Fruit fly (Drosophila melanogaster) whole organism, wandering third instar larva: ENCODE data around the gene Nup205.

Experiments used
- CrebA ChIP-seq: fragments of 200-800 bp; sonication (Bioruptor generic); optimal IDR thresholded peaks from 2 replicates; lab custom pipeline; 2016; ENCODE audit warnings: missing biosample characterization, mild to moderate bottlenecking, missing genetic modification characterization, borderline replicate concordance
- Dfd ChIP-seq: fragments of >200 bp; optimal IDR thresholded peaks from 2 replicates; lab custom pipeline; 2017; ENCODE audit warnings: missing biosample characterization, missing genetic modification characterization
- Dif ChIP-seq: fragments of 200-275, 200-300 bp; sonication (Bioruptor generic); optimal IDR thresholded peaks from 2 replicates; lab custom pipeline; 2018; ENCODE audit warnings: missing biosample characterization, missing genetic modification characterization; ENCODE audit not compliant: partially characterized antibody
- HLH106 ChIP-seq: fragments of 200-800 bp; optimal IDR thresholded peaks from 3 replicates; lab custom pipeline; 2019; ENCODE audit warnings: missing biosample characterization, mild to moderate bottlenecking, missing genetic modification characterization, moderate library complexity
- Hnf4 ChIP-seq: fragments of 200-800 bp; sonication (Bioruptor generic); optimal IDR thresholded peaks from 2 replicates; lab custom pipeline; 2016; ENCODE audit warnings: missing biosample characterization, mild to moderate bottlenecking, missing genetic modification characterization
- Hr78 ChIP-seq: fragments of >200 bp; optimal IDR thresholded peaks from 2 replicates; lab custom pipeline; 2017; ENCODE audit warnings: missing biosample characterization, missing genetic modification characterization
- Hr83 ChIP-seq: fragments of 200-300 bp; sonication (Bioruptor generic); optimal IDR thresholded peaks from 2 replicates; lab custom pipeline; 2016; ENCODE audit warnings: missing biosample characterization, mild to moderate bottlenecking, missing genetic modification characterization, moderate library complexity; ENCODE audit not compliant: poor library complexity, severe bottlenecking
- Jra ChIP-seq: sonication (Bioruptor generic); optimal IDR thresholded peaks from 2 replicates; lab custom pipeline; 2016; ENCODE audit warnings: missing biosample characterization, missing genetic modification characterization
- Mio ChIP-seq: sonication (Bioruptor generic); optimal IDR thresholded peaks from 2 replicates; lab custom pipeline; 2016; ENCODE audit warnings: missing biosample characterization, missing genetic modification characterization
- Myc ChIP-seq: fragments of >200 bp; optimal IDR thresholded peaks from 2 replicates; lab custom pipeline; 2017
- N ChIP-seq: fragments of >200 bp; optimal IDR thresholded peaks from 2 replicates; lab custom pipeline; 2018; ENCODE audit warnings: missing biosample characterization, missing external identifiers, missing genetic modification characterization
- Vsx2 ChIP-seq: fragments of 200-300, 225-300 bp; sonication (Bioruptor generic); optimal IDR thresholded peaks from 2 replicates; lab custom pipeline; 2018; ENCODE audit warnings: missing biosample characterization, missing genetic modification characterization; ENCODE audit not compliant: partially characterized antibody
- br ChIP-seq: fragments of 200-800 bp; sonication (Bioruptor generic); optimal IDR thresholded peaks from 2 replicates; lab custom pipeline; 2016; ENCODE audit warnings: missing biosample characterization, missing genetic modification characterization
- brk ChIP-seq: fragments of 200-800 bp; sonication (Bioruptor generic); optimal IDR thresholded peaks from 2 replicates; lab custom pipeline; 2016; ENCODE audit warnings: missing biosample characterization, mild to moderate bottlenecking, missing genetic modification characterization
- dl ChIP-seq, 2 experiments: fragments of 175-275, 200-275 bp in 1 of 2; fragments of 200-275 bp in 1 of 2; sonication (Bioruptor generic); optimal IDR thresholded peaks; lab custom pipeline; 2018; ENCODE audit warnings: mild to moderate bottlenecking in 2 of 2, missing biosample characterization in 2 of 2, missing genetic modification characterization in 2 of 2, moderate library complexity in 2 of 2; ENCODE audit not compliant: partially characterized antibody in 2 of 2, insufficient read depth in 1 of 2
- dmrt93B ChIP-seq: fragments of 200-800 bp; sonication (Bioruptor generic); optimal IDR thresholded peaks from 2 replicates; lab custom pipeline; 2018; ENCODE audit warnings: missing biosample characterization, mild to moderate bottlenecking, missing genetic modification characterization
- ey ChIP-seq: fragments of 200-800 bp; sonication (Bioruptor generic); optimal IDR thresholded peaks from 2 replicates; lab custom pipeline; 2016; ENCODE audit warnings: missing biosample characterization, missing genetic modification characterization
- foxo ChIP-seq, 2 experiments: fragments of 200-800 bp; sonication (Bioruptor generic); optimal IDR thresholded peaks; 2 replicates in 1 of 2; 3 replicates in 1 of 2; lab custom pipeline; 2016 to 2017; ENCODE audit warnings: missing biosample characterization in 2 of 2, missing genetic modification characterization in 2 of 2
- fru ChIP-seq: fragments of 200-800 bp; sonication (Bioruptor generic); optimal IDR thresholded peaks from 3 replicates; lab custom pipeline; 2016; ENCODE audit warnings: missing biosample characterization, mild to moderate bottlenecking, missing genetic modification characterization
- jim ChIP-seq: fragments of 175-275, 200-325 bp; sonication (Bioruptor generic); optimal IDR thresholded peaks from 2 replicates; lab custom pipeline; 2016; ENCODE audit warnings: missing biosample characterization, mild to moderate bottlenecking, missing genetic modification characterization
- lola ChIP-seq: fragments of >200 bp; optimal IDR thresholded peaks from 2 replicates; lab custom pipeline; 2017; ENCODE audit warnings: missing biosample characterization, missing genetic modification characterization
- pan ChIP-seq: fragments of >200 bp; optimal IDR thresholded peaks from 2 replicates; lab custom pipeline; 2017
- psq ChIP-seq: fragments of 200-800 bp; sonication (Bioruptor generic); optimal IDR thresholded peaks from 3 replicates; lab custom pipeline; 2017; ENCODE audit warnings: missing biosample characterization, mild to moderate bottlenecking, missing genetic modification characterization, moderate library complexity
- rgr ChIP-seq: fragments of 200-800 bp; sonication (Bioruptor generic); optimal IDR thresholded peaks from 3 replicates; lab custom pipeline; 2016; ENCODE audit warnings: missing biosample characterization, mild to moderate bottlenecking, missing genetic modification characterization
- sage ChIP-seq: fragments of 200-800 bp; sonication (Bioruptor generic); optimal IDR thresholded peaks from 2 replicates; lab custom pipeline; 2016; ENCODE audit warnings: missing biosample characterization, mild to moderate bottlenecking, missing genetic modification characterization
- sv ChIP-seq: fragments of 200-800 bp; sonication (Bioruptor generic); optimal IDR thresholded peaks from 3 replicates; lab custom pipeline; 2016; ENCODE audit warnings: missing biosample characterization, missing genetic modification characterization
- tai ChIP-seq: sonication (Bioruptor generic); optimal IDR thresholded peaks from 2 replicates; lab custom pipeline; 2016; ENCODE audit warnings: missing biosample characterization, missing genetic modification characterization
- usp ChIP-seq: fragments of >200 bp; optimal IDR thresholded peaks from 2 replicates; lab custom pipeline; 2017; ENCODE audit warnings: missing biosample characterization, missing genetic modification characterization
- woc ChIP-seq: sonication (Bioruptor generic); optimal IDR thresholded peaks from 2 replicates; lab custom pipeline; 2016; ENCODE audit warnings: missing biosample characterization, mild to moderate bottlenecking, missing genetic modification characterization

Gene Nup205

DNA sequence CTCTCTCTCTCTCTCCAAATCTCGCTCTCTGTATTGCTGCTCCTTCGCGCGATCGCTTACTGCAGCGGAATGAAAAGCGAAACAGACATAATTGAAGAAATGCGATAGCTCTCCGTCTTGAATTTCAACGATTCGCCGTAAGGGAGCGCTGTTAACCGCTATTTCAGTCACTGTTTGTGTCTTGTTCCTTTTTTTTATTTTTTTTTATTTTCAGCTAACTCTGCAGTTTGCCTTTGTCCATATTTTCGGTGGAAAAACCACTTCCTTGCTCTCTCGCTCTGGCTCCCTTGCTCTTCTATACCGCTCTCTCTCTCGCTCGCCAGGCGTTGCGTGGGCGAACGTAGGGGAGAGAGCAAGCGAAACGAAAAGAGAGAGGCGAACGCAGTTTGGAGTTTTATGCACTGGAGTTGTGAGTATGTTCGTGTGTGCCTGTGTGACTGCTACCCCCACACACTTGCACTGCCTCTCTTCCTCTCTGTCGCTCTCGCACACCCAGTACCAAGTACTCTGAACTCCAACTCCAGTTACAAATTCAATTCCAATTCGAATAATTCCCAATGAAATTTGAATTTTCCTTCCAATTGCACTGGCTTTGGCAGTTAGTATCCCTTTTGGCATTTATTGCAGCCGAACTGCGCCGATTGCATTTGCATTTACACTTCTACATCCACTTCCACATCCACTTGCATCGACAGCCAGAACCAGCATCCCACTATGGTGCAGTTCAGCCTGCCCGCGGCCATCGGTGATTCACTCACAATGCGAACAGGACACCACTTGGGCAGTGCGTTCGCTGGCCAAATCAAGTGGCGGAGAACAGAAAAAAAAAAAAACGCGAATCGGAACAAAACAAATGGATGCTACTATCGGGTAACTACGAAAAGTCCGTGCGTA, 672 bp upstream of the Nup205 start:
- TF ChIP-seq dl (GFP tag; optimal IDR thresholded peaks at IDR 0.05; lab: Kevin White, UChicago; ENCODE audit: insufficient read depth in 1 of 2, partially characterized antibody in 2 of 2), result peak in 1 of 2 experiments; percentile 46
- TF ChIP-seq Myc, result no peak
- no peak for TF ChIP-seq Hr78 (GFP tag; lab: Kevin White, UChicago)
- TF ChIP-seq psq (GFP tag; lab: Kevin White, UChicago), result peak; percentile 61
- TF ChIP-seq HLH106 (tag; lab: Kevin White, UChicago), result no peak
- TF ChIP-seq brk (GFP tag; lab: Kevin White, UChicago), result no peak
- TF ChIP-seq Dif, result peak; percentile 66

DNA sequence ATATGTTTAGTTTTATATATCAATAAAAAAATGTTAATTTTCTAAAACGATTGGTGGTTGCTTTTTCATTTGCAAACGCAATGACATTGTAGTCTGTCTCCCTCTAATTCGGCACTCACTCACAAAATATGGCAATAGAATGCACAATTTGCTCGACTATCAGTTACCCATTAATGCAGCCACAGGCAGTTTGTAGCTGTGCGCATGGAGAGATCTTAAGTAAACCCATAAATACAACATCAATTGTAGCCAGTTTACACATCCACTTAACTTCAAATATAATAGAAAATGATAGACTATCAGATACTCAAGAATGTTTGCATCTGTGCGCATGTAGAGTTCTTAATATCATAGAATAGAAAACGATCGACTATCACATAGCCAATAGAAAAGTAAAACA, 7.3 kb downstream of the Nup205 start:
- TF ChIP-seq pan, result no peak
- no peak for TF ChIP-seq tai (GFP tag; lab: Kevin White, UChicago)
- no peak for TF ChIP-seq dmrt93B (GFP tag; lab: Kevin White, UChicago)
- no peak for TF ChIP-seq Dif
- no peak for TF ChIP-seq jim (GFP tag; lab: Kevin White, UChicago)
- no peak for TF ChIP-seq sage (GFP tag; lab: Kevin White, UChicago)
- no peak for TF ChIP-seq dl (GFP tag; optimal IDR thresholded peaks at IDR 0.05; lab: Kevin White, UChicago; ENCODE audit: insufficient read depth in 1 of 2, partially characterized antibody in 2 of 2)
- no peak for TF ChIP-seq lola (GFP tag; lab: Kevin White, UChicago)
- no peak for TF ChIP-seq Hnf4 (GFP tag; lab: Kevin White, UChicago)
- TF ChIP-seq Vsx2, result no peak
- TF ChIP-seq br (GFP tag; lab: Kevin White, UChicago), result no peak
- no peak for TF ChIP-seq Hr78 (GFP tag; lab: Kevin White, UChicago)
- no peak for TF ChIP-seq CrebA (GFP tag; lab: Kevin White, UChicago)
- TF ChIP-seq woc (GFP tag; lab: Kevin White, UChicago), result no peak
- no peak for TF ChIP-seq Jra (GFP tag; lab: Kevin White, UChicago)
- no peak for TF ChIP-seq usp
- no peak for TF ChIP-seq psq (GFP tag; lab: Kevin White, UChicago)
- no peak for TF ChIP-seq HLH106 (tag; lab: Kevin White, UChicago)
- no peak for TF ChIP-seq ey (GFP tag; lab: Kevin White, UChicago)
- TF ChIP-seq Dfd (GFP tag; lab: Kevin White, UChicago), result no peak
- TF ChIP-seq, all 38 proteins: peak for 0

DNA sequence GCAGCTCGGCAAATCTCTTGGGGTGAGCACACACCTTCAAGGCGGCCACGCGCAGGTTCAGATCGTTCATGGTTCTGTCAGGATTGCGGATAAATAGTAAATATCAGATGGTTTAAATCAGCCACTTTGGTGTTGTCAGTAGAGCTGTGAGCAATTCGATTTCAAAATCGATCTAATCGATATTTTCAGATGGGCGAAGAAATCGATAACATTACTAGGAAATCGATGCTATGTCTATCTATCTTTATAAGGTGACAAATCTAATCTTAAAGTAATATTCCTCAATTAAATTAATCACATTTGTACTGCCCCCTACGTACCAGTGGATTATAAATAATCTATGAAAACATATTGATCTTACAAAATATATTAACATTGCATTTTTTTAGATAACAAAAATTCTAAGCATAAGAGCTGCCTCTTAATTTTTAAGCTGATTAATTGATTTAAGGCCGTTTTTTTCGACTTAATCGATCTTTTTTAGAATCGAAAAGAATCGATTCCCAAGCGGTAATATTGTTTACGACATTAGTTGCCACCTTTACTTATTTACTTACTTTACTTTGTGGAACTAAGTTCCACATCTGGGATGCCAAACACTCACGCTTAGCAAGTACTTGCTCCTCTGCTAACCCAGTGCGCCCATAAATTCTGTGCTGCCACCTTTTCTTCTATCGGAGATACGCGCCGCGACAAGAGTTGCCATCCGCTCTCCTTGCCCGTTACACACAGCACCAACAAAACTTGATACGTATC, 13.6 kb downstream of the Nup205 start, which contains the start of gene THADA:
TSS of gene THADA (minus strand) at position 136 of the 756 bp plus-strand sequence.
- TF ChIP-seq sv (GFP tag; lab: Kevin White, UChicago), result peak; percentile 27
- no peak for TF ChIP-seq rgr (GFP tag; lab: Kevin White, UChicago)
- TF ChIP-seq Hr83 (GFP tag; lab: Kevin White, UChicago), result peak; percentile 86
- TF ChIP-seq dmrt93B (GFP tag; lab: Kevin White, UChicago), result no peak
- peak; percentile 62 for TF ChIP-seq Myc
- TF ChIP-seq ey (GFP tag; lab: Kevin White, UChicago), result no peak
- TF ChIP-seq Mio (GFP tag; lab: Kevin White, UChicago), result no peak
- TF ChIP-seq fru (GFP tag; lab: Kevin White, UChicago), result peak; percentile 65
- TF ChIP-seq psq (GFP tag; lab: Kevin White, UChicago), result peak; percentile 6
- no peak for TF ChIP-seq Hr78 (GFP tag; lab: Kevin White, UChicago)
- TF ChIP-seq foxo (GFP tag; optimal IDR thresholded peaks at IDR 0.05; lab: Kevin White, UChicago), result peak in 1 of 2 experiments; percentile 11
- TF ChIP-seq, all 38 proteins: peak for 6

DNA sequence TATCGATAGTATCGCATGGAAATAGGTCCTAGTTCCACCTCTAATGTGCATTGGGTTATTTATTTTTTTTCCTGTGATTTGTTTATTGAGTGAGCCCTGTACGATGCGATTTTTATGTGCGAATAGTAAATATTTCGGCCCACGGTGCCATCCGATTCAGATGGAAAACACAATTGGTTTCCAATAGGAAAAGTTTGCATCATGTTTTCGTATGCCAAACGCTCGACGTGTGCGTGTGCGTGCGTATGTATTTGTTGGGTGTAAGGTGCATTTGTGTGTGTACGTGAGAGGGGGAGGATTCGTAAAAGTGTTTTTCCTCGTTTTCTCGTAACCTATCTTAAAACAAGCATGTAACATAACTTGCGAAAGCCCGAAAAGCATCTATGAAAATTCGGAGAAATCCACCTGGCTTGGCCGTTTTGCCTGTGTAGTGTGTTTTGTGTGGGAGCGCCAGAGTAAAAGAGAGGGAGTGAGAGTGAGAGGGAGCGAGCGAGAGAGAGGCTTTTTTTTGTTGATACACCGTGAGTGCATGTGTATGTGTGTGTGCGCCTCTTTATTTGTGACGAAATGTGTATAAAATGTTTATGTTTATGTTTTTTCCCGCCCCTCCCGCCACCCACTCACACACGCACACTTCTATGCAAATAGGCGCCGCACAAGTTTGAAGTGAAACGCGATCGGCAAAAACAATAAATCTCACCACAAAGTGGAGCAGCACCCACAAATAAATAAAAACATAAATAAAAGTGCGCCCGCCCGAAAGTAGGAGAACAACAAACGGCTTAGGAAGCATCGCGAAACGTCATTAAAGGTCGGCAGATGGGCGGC, 14.3 kb downstream of the Nup205 start, which contains the start of gene Hers:
TSS of gene Hers (plus strand) at position 2 of the 828 bp plus-strand sequence.
- TF ChIP-seq Dif (peak; percentile 26), brk (GFP tag; lab: Kevin White, UChicago) (no peak), HLH106 (tag; lab: Kevin White, UChicago) (no peak), N (GFP tag; lab: Kevin White, UChicago) (peak; percentile 19)
